Fruit fly (Drosophila melanogaster) whole organism, embryonic: Measurements from ENCODE around the gene Alh.

Experiments used
- Antp ChIP-seq: fragments of 200-800 bp; sonication (Bioruptor generic); optimal IDR thresholded peaks from 3 replicates; lab custom pipeline; 2016; ENCODE audit warnings: missing biosample characterization, missing genetic modification characterization
- CG1024 ChIP-seq: fragments of 200-800 bp; sonication (Bioruptor generic); IDR thresholded peaks from 2 replicates; pipeline ENCODE4 v1.3.6; 2022; ENCODE audit warnings: missing biosample characterization, missing genetic modification characterization
- CG10565 ChIP-seq: fragments of 200-800 bp; sonication (Bioruptor generic); optimal IDR thresholded peaks from 3 replicates; lab custom pipeline; 2016; ENCODE audit warnings: missing biosample characterization, mild to moderate bottlenecking, missing genetic modification characterization
- CG13894 ChIP-seq: fragments of 200-800 bp; sonication (Bioruptor generic); optimal IDR thresholded peaks from 3 replicates; lab custom pipeline; 2018; ENCODE audit warnings: missing biosample characterization, mild to moderate bottlenecking, missing genetic modification characterization, moderate library complexity
- CG14441 ChIP-seq: fragments of 200-800 bp; sonication (Bioruptor generic); IDR thresholded peaks from 2 replicates; pipeline ENCODE4 v1.3.6; 2022; ENCODE audit warnings: missing biosample characterization, missing genetic modification characterization
- CG14667 ChIP-seq: fragments of 200-800 bp; sonication (Bioruptor generic); IDR thresholded peaks from 2 replicates; pipeline ENCODE4 v1.3.6; 2022; ENCODE audit warnings: missing biosample characterization, missing genetic modification characterization
- CG14965 ChIP-seq: fragments of 200-800 bp; sonication (Bioruptor generic); optimal IDR thresholded peaks from 2 replicates; lab custom pipeline; 2016; ENCODE audit warnings: missing biosample characterization, missing genetic modification characterization, borderline replicate concordance
- CG15601 ChIP-seq: fragments of 200-800 bp; sonication (Bioruptor generic); optimal IDR thresholded peaks from 3 replicates; lab custom pipeline; 2019; ENCODE audit warnings: missing biosample characterization, mild to moderate bottlenecking, missing genetic modification characterization, moderate library complexity
- CG16815 ChIP-seq: fragments of 200-800 bp; sonication (Bioruptor generic); optimal IDR thresholded peaks from 3 replicates; lab custom pipeline; 2017; ENCODE audit warnings: missing biosample characterization, mild to moderate bottlenecking, missing genetic modification characterization
- CG17359 ChIP-seq: fragments of 200-800 bp; sonication (Bioruptor generic); optimal IDR thresholded peaks from 3 replicates; lab custom pipeline; 2018; ENCODE audit warnings: missing biosample characterization, mild to moderate bottlenecking, missing genetic modification characterization, moderate library complexity
- CG17361 ChIP-seq: fragments of 200-800 bp; sonication (Bioruptor generic); IDR thresholded peaks from 3 replicates; pipeline ENCODE4 v1.3.6; 2022; ENCODE audit warnings: missing biosample characterization, missing genetic modification characterization
- CG1792 ChIP-seq: fragments of 200-800 bp; sonication (Bioruptor generic); optimal IDR thresholded peaks from 2 replicates; lab custom pipeline; 2016; ENCODE audit warnings: missing biosample characterization, missing genetic modification characterization
- CG3163 ChIP-seq: fragments of 200-800 bp; sonication (Bioruptor generic); optimal IDR thresholded peaks from 3 replicates; lab custom pipeline; 2016; ENCODE audit warnings: missing biosample characterization, missing genetic modification characterization
- CG3847 ChIP-seq: fragments of 200-800 bp; sonication (Bioruptor generic); IDR thresholded peaks from 2 replicates; pipeline ENCODE4 v1.3.6; 2022; ENCODE audit warnings: missing biosample characterization, missing genetic modification characterization
- CG3995 ChIP-seq: fragments of 200-800 bp; sonication (Bioruptor generic); optimal IDR thresholded peaks from 3 replicates; lab custom pipeline; 2016; ENCODE audit warnings: missing biosample characterization, missing genetic modification characterization
- CG4404 ChIP-seq: fragments of 200-800 bp; sonication (Bioruptor generic); IDR thresholded peaks from 2 replicates; pipeline ENCODE4 v1.3.6; 2022; ENCODE audit warnings: missing biosample characterization, missing genetic modification characterization
- CG4424 ChIP-seq: fragments of 200-800 bp; sonication (Bioruptor generic); optimal IDR thresholded peaks from 3 replicates; lab custom pipeline; 2016; ENCODE audit warnings: missing biosample characterization, missing genetic modification characterization
- CG5245 ChIP-seq: fragments of 200-800 bp; sonication (Bioruptor generic); optimal IDR thresholded peaks from 3 replicates; lab custom pipeline; 2016; ENCODE audit warnings: missing biosample characterization, missing genetic modification characterization
- CG6254 ChIP-seq: fragments of 200-800 bp; sonication (Bioruptor generic); optimal IDR thresholded peaks from 3 replicates; lab custom pipeline; 2017; ENCODE audit warnings: mild to moderate bottlenecking, missing biosample characterization, missing genetic modification reagents, missing genetic modification characterization
- CG8388 ChIP-seq: fragments of 200-800 bp; sonication (Bioruptor generic); optimal IDR thresholded peaks from 2 replicates; lab custom pipeline; 2019; ENCODE audit warnings: missing biosample characterization, mild to moderate bottlenecking, missing genetic modification characterization, moderate library complexity
- CG8765 ChIP-seq: fragments of 200-800 bp; sonication (Bioruptor generic); IDR thresholded peaks from 2 replicates; pipeline ENCODE4 v1.3.6; 2022; ENCODE audit warnings: missing biosample characterization, missing genetic modification characterization
- CG9437 ChIP-seq: fragments of 200-800 bp; sonication (Bioruptor generic); optimal IDR thresholded peaks from 2 replicates; lab custom pipeline; 2018; ENCODE audit warnings: missing biosample characterization, mild to moderate bottlenecking, missing genetic modification characterization
- CG9727 ChIP-seq: fragments of 200-800 bp; sonication (Bioruptor generic); optimal IDR thresholded peaks from 3 replicates; lab custom pipeline; 2017; ENCODE audit warnings: missing biosample characterization, mild to moderate bottlenecking, missing genetic modification characterization
- Dfd ChIP-seq, 2 experiments: fragments of >200 bp; optimal IDR thresholded peaks; 2 replicates each; lab custom pipeline; 2017; ENCODE audit warnings: missing biosample characterization in 2 of 2, missing genetic modification characterization in 2 of 2
- Dip2 ChIP-seq: fragments of 200-800 bp; sonication (Bioruptor generic); IDR thresholded peaks from 2 replicates; pipeline ENCODE4 v1.3.6; 2022; ENCODE audit warnings: missing biosample characterization, missing genetic modification characterization
- E2f2 ChIP-seq: fragments of 200-800 bp; sonication (Bioruptor generic); IDR thresholded peaks from 2 replicates; pipeline ENCODE4 v1.3.6; 2022; ENCODE audit warnings: missing biosample characterization, missing genetic modification characterization
- Ets65A ChIP-seq: fragments of 200-800 bp; sonication (Bioruptor generic); peaks from one replicate; lab custom pipeline; 2016; ENCODE audit warnings: missing biosample characterization, missing genetic modification characterization
- Jarid2 ChIP-seq: fragments of 200-800 bp; sonication (Bioruptor generic); optimal IDR thresholded peaks from 3 replicates; lab custom pipeline; 2017; ENCODE audit warnings: mild to moderate bottlenecking, missing biosample characterization, missing genetic modification reagents, missing genetic modification characterization
- MESR4 ChIP-seq: fragments of 200-800 bp; sonication (Bioruptor generic); optimal IDR thresholded peaks from 2 replicates; lab custom pipeline; 2018; ENCODE audit warnings: missing biosample characterization, mild to moderate bottlenecking, missing genetic modification characterization, moderate library complexity
- Med ChIP-seq: fragments of 200-800 bp; sonication (Bioruptor generic); peaks from one replicate; lab custom pipeline; 2016; ENCODE audit warnings: missing biosample characterization, missing genetic modification characterization, mild to moderate bottlenecking, inconsistent platforms, moderate library complexity
- Poxn ChIP-seq: fragments of 200-800 bp; sonication (Bioruptor generic); IDR thresholded peaks from 2 replicates; pipeline ENCODE4 v1.3.6; 2022; ENCODE audit warnings: missing biosample characterization, missing genetic modification characterization
- Sox102F ChIP-seq: fragments of 200-800 bp; sonication (Bioruptor generic); optimal IDR thresholded peaks from 2 replicates; lab custom pipeline; 2018; ENCODE audit warnings: missing biosample characterization, mild to moderate bottlenecking, missing genetic modification characterization, moderate library complexity
- al ChIP-seq: fragments of 200-800 bp; sonication (Bioruptor generic); IDR thresholded peaks from 2 replicates; pipeline ENCODE4 v1.3.6; 2022; ENCODE audit warnings: missing biosample characterization, missing genetic modification characterization
- ap ChIP-seq: fragments of 200-800 bp; sonication (Bioruptor generic); IDR thresholded peaks from 2 replicates; pipeline ENCODE4 v1.3.6; 2022; ENCODE audit warnings: missing biosample characterization, missing genetic modification characterization
- br ChIP-seq: fragments of >200 bp; optimal IDR thresholded peaks from 2 replicates; lab custom pipeline; 2017
- chm ChIP-seq: fragments of 200-800 bp; sonication (Bioruptor generic); IDR thresholded peaks from 2 replicates; pipeline ENCODE4 v1.3.6; 2022; ENCODE audit warnings: missing biosample characterization, missing genetic modification characterization
- chn ChIP-seq: fragments of 200-800 bp; sonication (Bioruptor generic); optimal IDR thresholded peaks from 2 replicates; lab custom pipeline; 2016; ENCODE audit warnings: missing biosample characterization, missing genetic modification characterization
- crc ChIP-seq: fragments of 200-800 bp; sonication (Bioruptor generic); optimal IDR thresholded peaks from 2 replicates; lab custom pipeline; 2016; ENCODE audit warnings: missing biosample characterization, missing genetic modification characterization
- dimm ChIP-seq: fragments of 200-800 bp; sonication (Bioruptor generic); IDR thresholded peaks from 2 replicates; pipeline ENCODE4 v1.3.6; 2022; ENCODE audit warnings: missing biosample characterization, missing genetic modification characterization
- disco-r ChIP-seq: fragments of 200-800 bp; sonication (Bioruptor generic); optimal IDR thresholded peaks from 2 replicates; lab custom pipeline; 2016; ENCODE audit warnings: missing biosample characterization, missing genetic modification characterization
- emc ChIP-seq: fragments of 200-800 bp; sonication (Bioruptor generic); optimal IDR thresholded peaks from 2 replicates; lab custom pipeline; 2016; ENCODE audit warnings: missing biosample characterization, missing genetic modification characterization
- fru ChIP-seq: fragments of >200 bp; optimal IDR thresholded peaks from 2 replicates; lab custom pipeline; 2017
- jing ChIP-seq: fragments of 200-800 bp; sonication (Bioruptor generic); optimal IDR thresholded peaks from 2 replicates; lab custom pipeline; 2018; ENCODE audit warnings: missing biosample characterization, mild to moderate bottlenecking, missing genetic modification characterization
- nau ChIP-seq: fragments of 200-800 bp; sonication (Bioruptor generic); optimal IDR thresholded peaks from 3 replicates; lab custom pipeline; 2017; ENCODE audit warnings: missing biosample characterization, mild to moderate bottlenecking, missing genetic modification characterization, missing genetic modification reagents
- pb ChIP-seq: fragments of 200-800 bp; sonication (Bioruptor generic); optimal IDR thresholded peaks from 3 replicates; lab custom pipeline; 2016; ENCODE audit warnings: missing biosample characterization, missing genetic modification characterization
- peb ChIP-seq: fragments of 200-800 bp; sonication (Bioruptor generic); IDR thresholded peaks from 2 replicates; pipeline ENCODE4 v1.3.6; 2022; ENCODE audit warnings: missing biosample characterization, missing genetic modification characterization
- ro ChIP-seq: fragments of 200-800 bp; sonication (Bioruptor generic); IDR thresholded peaks from 2 replicates; pipeline ENCODE4 v1.3.6; 2022; ENCODE audit warnings: missing biosample characterization, missing genetic modification characterization
- run ChIP-seq: fragments of 200-800 bp; sonication (Bioruptor generic); optimal IDR thresholded peaks from 3 replicates; lab custom pipeline; 2018; ENCODE audit warnings: missing biosample characterization, mild to moderate bottlenecking, missing genetic modification characterization
- scrt ChIP-seq: fragments of 200-800 bp; sonication (Bioruptor generic); optimal IDR thresholded peaks from 2 replicates; lab custom pipeline; 2018; ENCODE audit warnings: missing biosample characterization, mild to moderate bottlenecking, missing genetic modification characterization, moderate library complexity
- sug ChIP-seq: fragments of 200-800 bp; optimal IDR thresholded peaks from 2 replicates; lab custom pipeline; 2019; ENCODE audit warnings: missing biosample characterization, mild to moderate bottlenecking, missing genetic modification characterization, moderate library complexity
- vnd ChIP-seq: fragments of 200-800 bp; sonication (Bioruptor generic); IDR thresholded peaks from 3 replicates; pipeline ENCODE4 v1.3.6; 2022; ENCODE audit warnings: missing biosample characterization, missing genetic modification characterization; ENCODE audit not compliant: partially characterized antibody
- z ChIP-seq: fragments of 200-800 bp; sonication (Bioruptor generic); IDR thresholded peaks from 3 replicates; pipeline ENCODE4 v1.3.6; 2022; ENCODE audit warnings: missing biosample characterization, missing genetic modification characterization

The Alh gene

DNA sequence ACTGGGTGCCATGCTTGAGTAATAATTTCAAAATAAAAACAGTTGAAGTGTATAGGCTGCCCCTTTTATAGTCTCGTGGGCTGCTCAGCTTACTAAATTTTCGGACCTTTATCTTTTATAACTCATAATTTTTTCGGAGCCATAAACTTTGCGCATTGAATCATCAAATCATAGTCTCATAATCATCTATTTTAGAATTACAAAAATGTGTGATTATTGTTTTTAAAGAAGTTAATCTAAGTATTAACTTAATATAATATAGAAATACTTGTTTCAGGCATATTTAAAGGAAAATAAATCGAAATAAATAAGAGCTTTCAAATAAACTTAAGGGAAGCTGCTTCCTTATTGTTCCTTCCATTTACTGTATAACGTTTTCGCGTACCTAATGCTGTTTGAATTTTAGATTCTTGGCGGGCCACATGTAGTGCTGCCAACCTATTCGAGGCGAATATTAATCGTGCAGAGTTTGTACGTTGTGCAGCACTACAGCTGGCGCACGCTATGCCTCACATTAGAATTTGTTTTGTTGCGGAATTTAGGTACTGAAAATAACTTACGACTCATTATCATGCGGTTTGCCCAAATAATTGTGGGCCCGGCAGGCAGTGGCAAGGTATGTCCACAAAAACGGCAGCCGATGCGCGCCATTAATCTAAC lies 20.4 kb upstream of the Alh start, which contains the start of the genes CG14610 and CG2656 (continued):
- TF ChIP-seq scrt (GFP tag; lab: Kevin White, UChicago) (no peak), CG5245 (GFP tag; lab: Kevin White, UChicago) (peak; percentile 84), CG3847 (peak; percentile 94), CG3995 (GFP tag; lab: Kevin White, UChicago) (peak; percentile 16), run (tag; lab: Kevin White, UChicago) (no peak), ap (no peak), CG10565 (no peak), CG13894 (tag; lab: Kevin White, UChicago) (no peak), br (lab: Kevin White, UChicago) (no peak), CG6254 (no peak), pb (GFP tag; lab: Kevin White, UChicago) (peak; percentile 77), jing (GFP tag; lab: Kevin White, UChicago) (no peak), CG8765 (GFP tag; lab: Robert Waterston, UW) (peak; percentile 20; the same call in 1 of the 2 replicates), Dfd (GFP tag; optimal IDR thresholded peaks at IDR 0.05; lab: Kevin White, UChicago) (no peak), Poxn (GFP tag; lab: Robert Waterston, UW) (no peak), CG17361 (no peak), Dip2 (GFP tag; lab: Robert Waterston, UW) (no peak), peb (GFP tag; lab: Robert Waterston, UW) (no peak), z (GFP tag; lab: Robert Waterston, UW) (no peak), E2f2 (GFP tag; lab: Robert Waterston, UW) (peak; percentile 100), CG3163 (GFP tag; lab: Kevin White, UChicago) (peak; percentile 69), emc (GFP tag; lab: Kevin White, UChicago) (peak; percentile 43), CG8388 (GFP tag; lab: Kevin White, UChicago) (peak; percentile 31), CG14667 (GFP tag; lab: Robert Waterston, UW) (no peak), Antp (GFP tag; lab: Kevin White, UChicago) (peak; percentile 94), chn (peak; percentile 81), CG4404 (no peak), Med (GFP tag; lab: Kevin White, UChicago) (peak; percentile 98), fru (no peak), sug (tag; lab: Kevin White, UChicago) (peak; percentile 48), dimm (GFP tag; lab: Robert Waterston, UW) (no peak), al (GFP tag; lab: Robert Waterston, UW) (no peak), Ets65A (GFP tag; lab: Kevin White, UChicago) (peak; percentile 99), CG9727 (GFP tag; lab: Kevin White, UChicago) (peak; percentile 45), chm (GFP tag; lab: Robert Waterston, UW) (peak; percentile 47; the same call in 1 of the 2 replicates), nau (GFP tag; lab: Kevin White, UChicago) (no peak), CG15601 (tag; lab: Kevin White, UChicago) (no peak), CG4424 (GFP tag; lab: Kevin White, UChicago) (peak; percentile 74), CG9437 (GFP tag; lab: Kevin White, UChicago) (peak; percentile 30), MESR4 (GFP tag; lab: Kevin White, UChicago) (peak; percentile 80), Sox102F (GFP tag; lab: Kevin White, UChicago) (peak; percentile 73), crc (GFP tag; lab: Kevin White, UChicago) (peak; percentile 70), CG14441 (GFP tag; lab: Robert Waterston, UW) (no peak; the same call in 1 of the 2 replicates), disco-r (GFP tag; lab: Kevin White, UChicago) (peak; percentile 14), CG1024 (GFP tag; lab: Robert Waterston, UW) (peak; percentile 74), vnd (GFP tag; lab: Robert Waterston, UW) (0 out of 3 replicates have a peak, but pooled peaks have one; percentile 13), CG14965 (GFP tag; lab: Kevin White, UChicago) (no peak), Jarid2 (GFP tag; lab: Kevin White, UChicago) (peak; percentile 19), CG17359 (tag; lab: Kevin White, UChicago) (peak; percentile 66), CG1792 (peak; percentile 84), ro (GFP tag; lab: Robert Waterston, UW) (no peak), CG16815 (GFP tag; lab: Kevin White, UChicago) (peak; percentile 23)
